Fruit fly (Drosophila melanogaster) whole organism, embryonic: Measurements from ENCODE around the gene dlg1.

Experiments
- Awh ChIP-seq: fragments of 200-800 bp; sonication (Bioruptor generic); IDR thresholded peaks from 2 replicates; pipeline ENCODE4, ENCODE4 v1.3.6; 2022; ENCODE audit warnings: missing biosample characterization, missing genetic modification characterization
- B-H1 ChIP-seq: fragments of 200-800 bp; sonication (Bioruptor generic); IDR thresholded peaks from 3 replicates; pipeline ENCODE4 v1.3.6; 2022; ENCODE audit warnings: missing biosample characterization, missing genetic modification characterization
- CG10209 ChIP-seq: fragments of 200-800 bp; sonication (Bioruptor generic); optimal IDR thresholded peaks from 3 replicates; lab custom pipeline; 2017; ENCODE audit warnings: missing biosample characterization, mild to moderate bottlenecking, missing genetic modification characterization, missing genetic modification reagents
- CG10979 ChIP-seq: fragments of 200-800 bp; sonication (Bioruptor generic); optimal IDR thresholded peaks from 2 replicates; lab custom pipeline; 2018; ENCODE audit warnings: missing biosample characterization, mild to moderate bottlenecking, missing genetic modification characterization, moderate library complexity
- CG11093 ChIP-seq: fragments of 200-800 bp; sonication (Bioruptor generic); IDR thresholded peaks from 3 replicates; pipeline ENCODE4 v1.3.6; 2022; ENCODE audit warnings: missing biosample characterization, missing genetic modification characterization
- CG11695 ChIP-seq: fragments of 200-800 bp; sonication (Bioruptor generic); IDR thresholded peaks from 3 replicates; pipeline ENCODE4 v1.3.6; 2022; ENCODE audit warnings: missing biosample characterization, missing genetic modification characterization
- CG12104 ChIP-seq: fragments of 200-800 bp; sonication (Bioruptor generic); optimal IDR thresholded peaks from 3 replicates; lab custom pipeline; 2016; ENCODE audit warnings: missing biosample characterization, missing genetic modification characterization
- CG12236 ChIP-seq: fragments of 200-800 bp; sonication (Bioruptor generic); optimal IDR thresholded peaks from 2 replicates; lab custom pipeline; 2016; ENCODE audit warnings: missing biosample characterization, missing genetic modification characterization
- CG1602 ChIP-seq: fragments of 200-800 bp; sonication (Bioruptor generic); optimal IDR thresholded peaks from 3 replicates; lab custom pipeline; 2016; ENCODE audit warnings: missing biosample characterization, missing genetic modification characterization
- CG2120 ChIP-seq: fragments of 200-800 bp; sonication (Bioruptor generic); optimal IDR thresholded peaks from 3 replicates; lab custom pipeline; 2016; ENCODE audit warnings: missing biosample characterization, missing genetic modification characterization
- CG32767 ChIP-seq: fragments of 200-800 bp; sonication (Bioruptor generic); IDR thresholded peaks from 2 replicates; pipeline ENCODE4 v1.3.6; 2022; ENCODE audit warnings: missing biosample characterization, missing genetic modification characterization
- CG33557 ChIP-seq: fragments of 200-800 bp; sonication (Bioruptor generic); optimal IDR thresholded peaks from 2 replicates; lab custom pipeline; 2019; ENCODE audit warnings: missing biosample characterization, mild to moderate bottlenecking, missing genetic modification characterization, moderate library complexity
- CG34224 ChIP-seq: fragments of 200-800 bp; sonication (Bioruptor generic); IDR thresholded peaks from 3 replicates; pipeline ENCODE4 v1.3.6; 2022; ENCODE audit warnings: missing biosample characterization, missing genetic modification characterization; ENCODE audit not compliant: partially characterized antibody
- CG42726 ChIP-seq: fragments of 200-800 bp; sonication (Bioruptor generic); IDR thresholded peaks from 2 replicates; pipeline ENCODE4 v1.3.6; 2022; ENCODE audit warnings: missing biosample characterization, missing genetic modification characterization; ENCODE audit not compliant: partially characterized antibody
- CG4360 ChIP-seq: fragments of 200-800 bp; sonication (Bioruptor generic); IDR thresholded peaks from 2 replicates; pipeline ENCODE4 v1.3.6; 2022; ENCODE audit warnings: missing biosample characterization, missing genetic modification characterization
- CG4820 ChIP-seq: fragments of 200-800 bp; sonication (Bioruptor generic); optimal IDR thresholded peaks from 3 replicates; lab custom pipeline; 2016; ENCODE audit warnings: missing biosample characterization, missing genetic modification characterization
- CG5245 ChIP-seq: fragments of 200-800 bp; sonication (Bioruptor generic); optimal IDR thresholded peaks from 3 replicates; lab custom pipeline; 2016; ENCODE audit warnings: missing biosample characterization, missing genetic modification characterization
- CG6175 ChIP-seq: fragments of 200-800 bp; sonication (Bioruptor generic); IDR thresholded peaks from 3 replicates; pipeline ENCODE4 v1.3.6; 2022; ENCODE audit warnings: missing biosample characterization, missing genetic modification characterization
- CG8478 ChIP-seq: fragments of >200 bp; optimal IDR thresholded peaks from 2 replicates; lab custom pipeline; 2018
- Dek ChIP-seq: fragments of 200-800 bp; sonication (Bioruptor generic); optimal IDR thresholded peaks from 3 replicates; lab custom pipeline; 2019; ENCODE audit warnings: missing biosample characterization, mild to moderate bottlenecking, missing genetic modification characterization, moderate library complexity
- Dll ChIP-seq: fragments of 200-800 bp; sonication (Bioruptor generic); IDR thresholded peaks from 4 replicates; pipeline ENCODE4 v1.3.6; 2022; ENCODE audit warnings: missing biosample characterization, missing genetic modification characterization; ENCODE audit not compliant: partially characterized antibody
- ERR ChIP-seq: fragments of 200-800 bp; sonication (Bioruptor generic); optimal IDR thresholded peaks from 2 replicates; lab custom pipeline; 2016; ENCODE audit warnings: missing biosample characterization, missing genetic modification characterization
- Ets65A ChIP-seq: fragments of 200-800 bp; sonication (Bioruptor generic); peaks from one replicate; lab custom pipeline; 2016; ENCODE audit warnings: missing biosample characterization, missing genetic modification characterization
- H2.0 ChIP-seq: fragments of 200-800 bp; sonication (Bioruptor generic); IDR thresholded peaks from 2 replicates; pipeline ENCODE4 v1.3.6; 2022; ENCODE audit warnings: missing biosample characterization, missing genetic modification characterization
- Hmr ChIP-seq: fragments of 200-800 bp; sonication (Bioruptor generic); optimal IDR thresholded peaks from 3 replicates; lab custom pipeline; 2017; ENCODE audit warnings: mild to moderate bottlenecking, missing biosample characterization, missing genetic modification reagents, missing genetic modification characterization
- Hr51 ChIP-seq, 2 experiments: fragments of 200-800 bp; sonication (Bioruptor generic); optimal IDR thresholded peaks; 2 replicates in 1 of 2; 3 replicates in 1 of 2; lab custom pipeline; 2016 to 2018; ENCODE audit warnings: missing biosample characterization in 2 of 2, missing genetic modification characterization in 2 of 2, mild to moderate bottlenecking in 1 of 2, moderate library complexity in 1 of 2
- Pdp1 ChIP-seq, 2 experiments: fragments of 200-800 bp; sonication (Bioruptor generic); optimal IDR thresholded peaks; 3 replicates each; lab custom pipeline; 2016; ENCODE audit warnings: missing biosample characterization in 2 of 2, missing genetic modification characterization in 2 of 2, mild to moderate bottlenecking in 1 of 2, moderate library complexity in 1 of 2
- Side ChIP-seq: fragments of 200-800 bp; sonication (Bioruptor generic); optimal IDR thresholded peaks from 2 replicates; lab custom pipeline; 2016; ENCODE audit warnings: missing biosample characterization, missing genetic modification characterization
- Sox102F ChIP-seq: fragments of 200-800 bp; sonication (Bioruptor generic); optimal IDR thresholded peaks from 2 replicates; lab custom pipeline; 2018; ENCODE audit warnings: missing biosample characterization, mild to moderate bottlenecking, missing genetic modification characterization, moderate library complexity
- Ssrp ChIP-seq: fragments of 200-800 bp; sonication (Bioruptor generic); optimal IDR thresholded peaks from 2 replicates; lab custom pipeline; 2018; ENCODE audit warnings: missing biosample characterization, mild to moderate bottlenecking, missing genetic modification characterization, moderate library complexity
- Vsx1 ChIP-seq: fragments of 200-800 bp; sonication (Bioruptor generic); optimal IDR thresholded peaks from 2 replicates; lab custom pipeline; 2017; ENCODE audit warnings: missing biosample characterization, mild to moderate bottlenecking, missing genetic modification characterization, missing genetic modification reagents
- abd-A ChIP-seq: fragments of 200-800 bp; sonication (Bioruptor generic); optimal IDR thresholded peaks from 3 replicates; lab custom pipeline; 2019; ENCODE audit warnings: missing biosample characterization, mild to moderate bottlenecking, missing genetic modification characterization, moderate library complexity
- ac ChIP-seq: fragments of 200-800 bp; sonication (Bioruptor generic); optimal IDR thresholded peaks from 3 replicates; lab custom pipeline; 2017; ENCODE audit warnings: missing biosample characterization, mild to moderate bottlenecking, missing genetic modification characterization
- dati ChIP-seq: fragments of 200-800 bp; sonication (Bioruptor generic); IDR thresholded peaks from 2 replicates; pipeline ENCODE4 v1.3.6; 2022; ENCODE audit warnings: missing biosample characterization, missing genetic modification characterization
- ham ChIP-seq: fragments of 200-800 bp; sonication (Bioruptor generic); IDR thresholded peaks from 2 replicates; pipeline ENCODE4 v1.3.6; 2022; ENCODE audit warnings: missing biosample characterization, missing genetic modification characterization
- hbn ChIP-seq: fragments of 200-800 bp; sonication (Bioruptor generic); IDR thresholded peaks from 2 replicates; pipeline ENCODE4 v1.3.6; 2022; ENCODE audit warnings: missing biosample characterization, missing genetic modification characterization; ENCODE audit not compliant: partially characterized antibody
- ind ChIP-seq: fragments of 200-800 bp; sonication (Bioruptor generic); optimal IDR thresholded peaks from 3 replicates; lab custom pipeline; 2016; ENCODE audit warnings: missing biosample characterization, missing genetic modification characterization
- inv ChIP-seq: fragments of 200-800 bp; sonication (Bioruptor generic); IDR thresholded peaks from 2 replicates; pipeline ENCODE4 v1.3.6; 2022; ENCODE audit warnings: missing biosample characterization, missing genetic modification characterization; ENCODE audit not compliant: partially characterized antibody
- knrl ChIP-seq: fragments of 200-800 bp; sonication (Bioruptor generic); IDR thresholded peaks from 3 replicates; pipeline ENCODE4 v1.3.6; 2022; ENCODE audit warnings: missing biosample characterization, missing genetic modification characterization; ENCODE audit not compliant: partially characterized antibody
- lbe ChIP-seq: fragments of 200-800 bp; sonication (Bioruptor generic); optimal IDR thresholded peaks from 2 replicates; lab custom pipeline; 2016; ENCODE audit warnings: missing biosample characterization, mild to moderate bottlenecking, missing genetic modification characterization
- lilli ChIP-seq: fragments of 200-800 bp; sonication (Bioruptor generic); optimal IDR thresholded peaks from 3 replicates; lab custom pipeline; 2016; ENCODE audit warnings: missing biosample characterization, missing genetic modification characterization
- nerfin-2 ChIP-seq: fragments of 200-800 bp; sonication (Bioruptor generic); IDR thresholded peaks from 2 replicates; pipeline ENCODE4 v1.3.6; 2022; ENCODE audit warnings: missing biosample characterization, missing genetic modification characterization; ENCODE audit not compliant: partially characterized antibody
- nom ChIP-seq: fragments of 200-800 bp; sonication (Bioruptor generic); optimal IDR thresholded peaks from 2 replicates; lab custom pipeline; 2017; ENCODE audit warnings: missing biosample characterization, missing genetic modification characterization, mild to moderate bottlenecking, moderate library complexity, missing genetic modification reagents
- pros ChIP-seq: fragments of 200-800 bp; sonication (Bioruptor generic); optimal IDR thresholded peaks from 3 replicates; lab custom pipeline; 2019; ENCODE audit warnings: missing biosample characterization, mild to moderate bottlenecking, missing genetic modification characterization, moderate library complexity
- repo ChIP-seq: fragments of 200-800 bp; sonication (Bioruptor generic); optimal IDR thresholded peaks from 2 replicates; lab custom pipeline; 2016; ENCODE audit warnings: missing biosample characterization, missing genetic modification characterization
- ro ChIP-seq: fragments of 200-800 bp; sonication (Bioruptor generic); IDR thresholded peaks from 2 replicates; pipeline ENCODE4 v1.3.6; 2022; ENCODE audit warnings: missing biosample characterization, missing genetic modification characterization
- tgo ChIP-seq: fragments of 200-800 bp; sonication (Bioruptor generic); IDR thresholded peaks from 3 replicates; pipeline ENCODE4 v1.3.6; 2022; ENCODE audit warnings: missing biosample characterization, missing genetic modification characterization
- trh ChIP-seq: fragments of 200-800 bp; sonication (Bioruptor generic); optimal IDR thresholded peaks from 2 replicates; lab custom pipeline; 2016; ENCODE audit warnings: missing biosample characterization, missing genetic modification characterization
- tup ChIP-seq: fragments of 200-800 bp; sonication (Bioruptor generic); optimal IDR thresholded peaks from 2 replicates; lab custom pipeline; 2016; ENCODE audit warnings: missing biosample characterization, mild to moderate bottlenecking, missing genetic modification characterization, moderate library complexity
- tx ChIP-seq: fragments of 200-800 bp; sonication (Bioruptor generic); optimal IDR thresholded peaks from 2 replicates; lab custom pipeline; 2016; ENCODE audit warnings: missing biosample characterization, missing genetic modification characterization
- zf30C ChIP-seq: fragments of 200-800 bp; sonication (Bioruptor generic); optimal IDR thresholded peaks from 3 replicates; lab custom pipeline; 2018; ENCODE audit warnings: missing biosample characterization, mild to moderate bottlenecking, missing genetic modification characterization

The dlg1 gene

DNA sequence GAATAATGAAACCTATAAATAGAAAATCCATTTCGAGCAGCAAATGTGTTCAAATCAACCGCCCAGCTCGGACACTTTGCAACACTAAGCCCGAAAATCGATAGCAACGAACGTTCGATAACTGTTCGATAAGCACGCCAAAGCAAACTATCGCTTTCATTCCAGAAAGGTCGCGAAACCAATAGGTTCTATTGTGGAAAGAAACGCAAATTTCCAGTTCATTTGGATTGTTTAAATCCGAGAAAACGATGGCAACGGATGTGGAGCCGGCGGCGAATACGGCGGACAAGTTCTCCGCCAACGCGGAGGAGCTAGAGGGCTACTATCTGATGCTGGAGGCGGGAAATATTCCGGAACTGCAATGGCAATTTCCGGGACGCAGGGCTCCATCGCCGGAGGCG, 10.4 kb upstream of the dlg1 start, which contains the start of gene Pa1 (continued):
- TF ChIP-seq CG12236 (GFP tag; lab: Kevin White, UChicago): no peak
- TF ChIP-seq CG4820 (GFP tag; lab: Kevin White, UChicago): no peak
- no peak for TF ChIP-seq Dek (tag; lab: Kevin White, UChicago)
- TF ChIP-seq ac (GFP tag; lab: Kevin White, UChicago): no peak
- TF ChIP-seq hbn (GFP tag; lab: Robert Waterston, UW): peak; percentile 68
- TF ChIP-seq CG11695 (GFP tag; lab: Robert Waterston, UW): no peak
- peak; percentile 76 for TF ChIP-seq CG34224 (GFP tag; lab: Robert Waterston, UW)
- TF ChIP-seq CG4360: no peak
- TF ChIP-seq B-H1 (GFP tag; lab: Robert Waterston, UW): no peak
- no peak for TF ChIP-seq Hmr (GFP tag; lab: Kevin White, UChicago)
- no peak for TF ChIP-seq pros (GFP tag; lab: Kevin White, UChicago)
- no peak for TF ChIP-seq ro (GFP tag; lab: Robert Waterston, UW)
- TF ChIP-seq lilli (GFP tag; lab: Kevin White, UChicago): no peak
- TF ChIP-seq knrl: peak; percentile 49; the same call in 2 of the 3 replicates
- no peak for TF ChIP-seq nerfin-2 (GFP tag; lab: Robert Waterston, UW)
- no peak for TF ChIP-seq tup (GFP tag; lab: Kevin White, UChicago)
- no peak for TF ChIP-seq zf30C
- TF ChIP-seq CG5245 (GFP tag; lab: Kevin White, UChicago): no peak
- no peak for TF ChIP-seq ind
- peak; percentile 55 for TF ChIP-seq nom (GFP tag; lab: Kevin White, UChicago)
- TF ChIP-seq repo (GFP tag; lab: Kevin White, UChicago): no peak
- no peak for TF ChIP-seq Ssrp (tag; lab: Kevin White, UChicago)
- no peak for TF ChIP-seq dati (GFP tag; lab: Robert Waterston, UW)
- no peak for TF ChIP-seq tgo (GFP tag; lab: Robert Waterston, UW)
- TF ChIP-seq CG8478: no peak
- no peak for TF ChIP-seq CG10209 (GFP tag; lab: Kevin White, UChicago)
- TF ChIP-seq Sox102F: no peak
- no peak for TF ChIP-seq CG32767 (GFP tag; lab: Robert Waterston, UW)
- TF ChIP-seq ERR: no peak
- TF ChIP-seq Awh (GFP tag; lab: Robert Waterston, UW): no peak
- no peak for TF ChIP-seq Hr51 (GFP tag; optimal IDR thresholded peaks at IDR 0.05; lab: Kevin White, UChicago)
- no peak for TF ChIP-seq CG6175 (GFP tag; lab: Robert Waterston, UW)
- TF ChIP-seq Vsx1 (GFP tag; lab: Kevin White, UChicago): no peak
- TF ChIP-seq Pdp1 (GFP tag; optimal IDR thresholded peaks at IDR 0.05; lab: Kevin White, UChicago): peak in 1 of 2 experiments; percentile 31
- no peak for TF ChIP-seq trh (GFP tag; lab: Kevin White, UChicago)
- no peak for TF ChIP-seq abd-A (tag; lab: Kevin White, UChicago)
- no peak for TF ChIP-seq CG42726 (GFP tag; lab: Robert Waterston, UW)
- no peak for TF ChIP-seq CG10979 (tag; lab: Kevin White, UChicago)
- TF ChIP-seq inv (GFP tag; lab: Robert Waterston, UW): peak; percentile 30
- TF ChIP-seq tx: no peak
- TF ChIP-seq CG1602 (GFP tag; lab: Kevin White, UChicago): no peak
- TF ChIP-seq CG11093 (GFP tag; lab: Robert Waterston, UW): no peak
- TF ChIP-seq CG2120 (GFP tag; lab: Kevin White, UChicago): peak; percentile 2
- no peak for TF ChIP-seq Side (GFP tag; lab: Kevin White, UChicago)
- no peak for TF ChIP-seq H2.0
- no peak for TF ChIP-seq ham
- TF ChIP-seq lbe (GFP tag; lab: Kevin White, UChicago): no peak
- peak; percentile 0 for TF ChIP-seq CG33557 (GFP tag; lab: Kevin White, UChicago)
- TF ChIP-seq Ets65A: no peak
- TF ChIP-seq Dll (GFP tag; lab: Robert Waterston, UW): peak; percentile 76
- no peak for TF ChIP-seq CG12104 (GFP tag; lab: Kevin White, UChicago)
